Worm (Caenorhabditis elegans): ENCODE results near the gene ran-2.

ran-2 gene

DNA sequence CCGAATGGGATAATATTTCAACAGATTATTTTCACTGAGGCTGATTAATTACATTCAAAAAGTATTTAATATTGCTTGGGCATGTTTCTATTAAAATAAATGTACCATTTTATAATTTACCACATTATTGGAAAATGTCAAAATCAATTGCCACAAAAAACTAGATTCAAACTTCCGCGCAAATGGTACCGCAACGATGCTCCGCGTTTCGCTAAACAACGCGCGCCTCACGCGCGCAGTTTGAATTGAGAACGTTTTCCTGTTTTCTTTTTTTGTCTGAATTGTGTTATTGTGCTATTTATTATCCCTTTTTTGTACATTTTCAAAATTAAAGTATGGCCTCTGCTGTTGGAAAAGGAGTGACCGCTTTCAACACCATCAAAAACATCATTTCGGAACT, 7.5 kb downstream of the ran-2 start, which contains the start of gene C29E4.12:
Gene C29E4.12 (plus strand): TSS at position 333 of the 400 bp plus-strand sequence.
- peak; percentile 91 for TF ChIP-seq lin-15B (tag; optimal IDR thresholded peaks at IDR 0.05)
- TF ChIP-seq daf-12 (tag; optimal IDR thresholded peaks at IDR 0.05): no peak
- TF ChIP-seq elt-3 (tag; optimal IDR thresholded peaks at IDR 0.05): no peak
- TF ChIP-seq snpc-4 (tag; optimal IDR thresholded peaks at IDR 0.05): no peak
- TF ChIP-seq nfya-1 (tag; optimal IDR thresholded peaks at IDR 0.05; ENCODE audit: insufficient read depth): peak; percentile 83
- peak; percentile 26 for TF ChIP-seq fkh-10 (GFP tag; optimal IDR thresholded peaks at IDR 0.05)
- peak; percentile 15 for TF ChIP-seq ceh-28 (tag; optimal IDR thresholded peaks at IDR 0.05)
- peak; percentile 41 for TF ChIP-seq lin-39 (tag; optimal IDR thresholded peaks at IDR 0.05)
- no peak for TF ChIP-seq ztf-11 (tag; optimal IDR thresholded peaks at IDR 0.05)
- TF ChIP-seq ceh-82 (tag; optimal IDR thresholded peaks at IDR 0.05): no peak
- no peak for TF ChIP-seq elt-1 (tag; optimal IDR thresholded peaks at IDR 0.05)
- TF ChIP-seq nhr-12 (tag; optimal IDR thresholded peaks at IDR 0.05): no peak
- TF ChIP-seq aly-2 (tag; optimal IDR thresholded peaks at IDR 0.05): no peak
- TF ChIP-seq ZK546.5 (tag; optimal IDR thresholded peaks at IDR 0.05): no peak
- TF ChIP-seq nhr-76 (tag; optimal IDR thresholded peaks at IDR 0.05): no peak
- no peak for TF ChIP-seq sea-2 (GFP tag; optimal IDR thresholded peaks at IDR 0.05)
- peak; percentile 38 for TF ChIP-seq hmg-11 (tag; optimal IDR thresholded peaks at IDR 0.05)
- TF ChIP-seq elt-2 (tag; optimal IDR thresholded peaks at IDR 0.05): no peak
- no peak for TF ChIP-seq fos-1 (tag; optimal IDR thresholded peaks at IDR 0.05)
- no peak for TF ChIP-seq fkh-2 (tag; optimal IDR thresholded peaks at IDR 0.05)
- TF ChIP-seq ceh-16 (tag; optimal IDR thresholded peaks at IDR 0.05): no peak
- no peak for TF ChIP-seq unc-39 (tag; optimal IDR thresholded peaks at IDR 0.05)
- no peak for TF ChIP-seq jun-1 (tag; optimal IDR thresholded peaks at IDR 0.05)
- TF ChIP-seq nhr-11 (tag; optimal IDR thresholded peaks at IDR 0.05): no peak
- peak; percentile 17 for TF ChIP-seq R02D3.7 (tag; optimal IDR thresholded peaks at IDR 0.05)
- TF ChIP-seq egl-5 (tag; optimal IDR thresholded peaks at IDR 0.05): peak; percentile 38
- no peak for TF ChIP-seq tbx-2 (tag; optimal IDR thresholded peaks at IDR 0.05)
- peak; percentile 48 for TF ChIP-seq nhr-77 (tag; optimal IDR thresholded peaks at IDR 0.05)
- no peak for TF ChIP-seq mdl-1 (tag; optimal IDR thresholded peaks at IDR 0.05)
- TF ChIP-seq ztf-4 (tag; optimal IDR thresholded peaks at IDR 0.05): no peak
- no peak for TF ChIP-seq lsy-12 (tag; optimal IDR thresholded peaks at IDR 0.05)
- no peak for TF ChIP-seq mml-1 (tag; optimal IDR thresholded peaks at IDR 0.05)
- peak; percentile 39 for TF ChIP-seq nhr-43 (tag; optimal IDR thresholded peaks at IDR 0.05; ENCODE audit: poor library complexity, severe bottlenecking)
- TF ChIP-seq nhr-25 (tag; optimal IDR thresholded peaks at IDR 0.05): peak; percentile 69
- no peak for TF ChIP-seq nhr-67 (tag; optimal IDR thresholded peaks at IDR 0.05)
- TF ChIP-seq pha-4 (tag; optimal IDR thresholded peaks at IDR 0.05): peak; percentile 79
- peak; percentile 11 for TF ChIP-seq pqm-1 (tag; optimal IDR thresholded peaks at IDR 0.05)
- no peak for TF ChIP-seq ama-1 (optimal IDR thresholded peaks at IDR 0.05)
- TF ChIP-seq unc-62 (GFP tag; optimal IDR thresholded peaks at IDR 0.05): no peak
- peak; percentile 84 for TF ChIP-seq nhr-23 (tag; optimal IDR thresholded peaks at IDR 0.05)
- TF ChIP-seq zag-1 (tag; optimal IDR thresholded peaks at IDR 0.05): no peak
- TF ChIP-seq egl-27 (tag; optimal IDR thresholded peaks at IDR 0.05): no peak
- TF ChIP-seq eor-1 (tag; optimal IDR thresholded peaks at IDR 0.05): no peak
- TF ChIP-seq nhr-28 (tag; optimal IDR thresholded peaks at IDR 0.05): no peak

DNA sequence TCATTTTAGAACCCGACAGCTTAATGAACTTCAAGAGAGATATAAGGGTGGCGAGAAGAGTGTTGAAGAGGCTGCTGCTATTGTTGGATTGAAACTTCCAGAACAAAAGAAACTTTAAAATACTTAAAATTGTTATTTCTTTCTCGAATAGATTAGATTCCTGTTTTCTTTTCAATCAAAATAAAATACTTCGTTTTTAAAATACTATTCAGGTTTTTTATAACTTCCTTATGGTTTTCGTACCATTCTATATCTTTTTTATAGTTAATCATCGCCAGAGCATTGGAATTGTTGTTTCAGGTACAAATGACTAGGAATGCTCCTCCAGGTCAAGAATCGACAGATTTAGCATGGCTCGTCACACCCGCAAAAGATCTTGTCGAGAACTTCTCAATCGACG, 8.1 kb downstream of the ran-2 start, which contains the start of gene kle-2:
Gene kle-2 (plus strand): TSS at position 301 of the 400 bp plus-strand sequence.
- TF ChIP-seq zag-1 (tag; optimal IDR thresholded peaks at IDR 0.05) (no peak), eor-1 (tag; optimal IDR thresholded peaks at IDR 0.05) (no peak), nhr-67 (tag; optimal IDR thresholded peaks at IDR 0.05) (no peak), ceh-28 (tag; optimal IDR thresholded peaks at IDR 0.05) (no peak), mml-1 (tag; optimal IDR thresholded peaks at IDR 0.05) (no peak), elt-1 (tag; optimal IDR thresholded peaks at IDR 0.05) (no peak), unc-39 (tag; optimal IDR thresholded peaks at IDR 0.05) (no peak), snpc-4 (tag; optimal IDR thresholded peaks at IDR 0.05) (no peak), lin-39 (tag; optimal IDR thresholded peaks at IDR 0.05) (no peak), ztf-11 (tag; optimal IDR thresholded peaks at IDR 0.05) (no peak), nhr-76 (tag; optimal IDR thresholded peaks at IDR 0.05) (no peak), tbx-2 (tag; optimal IDR thresholded peaks at IDR 0.05) (no peak), elt-3 (tag; optimal IDR thresholded peaks at IDR 0.05) (no peak), fos-1 (tag; optimal IDR thresholded peaks at IDR 0.05) (no peak), jun-1 (tag; optimal IDR thresholded peaks at IDR 0.05) (no peak)
